Fruit fly (Drosophila melanogaster) whole organism, embryonic: ENCODE data around the gene AsnRS.

Experiments
- Awh ChIP-seq: fragments of 200-800 bp; sonication (Bioruptor generic); IDR thresholded peaks from 2 replicates; pipeline ENCODE4, ENCODE4 v1.3.6; 2022; ENCODE audit warnings: missing biosample characterization, missing genetic modification characterization
- CG10147 ChIP-seq: fragments of 200-800 bp; sonication (Bioruptor generic); optimal IDR thresholded peaks from 2 replicates; lab custom pipeline; 2019; ENCODE audit warnings: missing biosample characterization, mild to moderate bottlenecking, missing genetic modification characterization, moderate library complexity
- CG10209 ChIP-seq: fragments of 200-800 bp; sonication (Bioruptor generic); optimal IDR thresholded peaks from 3 replicates; lab custom pipeline; 2017; ENCODE audit warnings: missing biosample characterization, mild to moderate bottlenecking, missing genetic modification characterization, missing genetic modification reagents
- CG11695 ChIP-seq: fragments of 200-800 bp; sonication (Bioruptor generic); IDR thresholded peaks from 3 replicates; pipeline ENCODE4 v1.3.6; 2022; ENCODE audit warnings: missing biosample characterization, missing genetic modification characterization
- CG11723 ChIP-seq: fragments of 200-800 bp; sonication (Bioruptor generic); optimal IDR thresholded peaks from 2 replicates; lab custom pipeline; 2017; ENCODE audit warnings: missing biosample characterization, mild to moderate bottlenecking, missing genetic modification characterization
- CG13287 ChIP-seq: fragments of 200-800 bp; sonication (Bioruptor generic); IDR thresholded peaks from 2 replicates; pipeline ENCODE4 v1.3.6; 2022; ENCODE audit warnings: missing biosample characterization, missing genetic modification characterization; ENCODE audit not compliant: partially characterized antibody
- CG13424 ChIP-seq: fragments of 200-800 bp; sonication (Bioruptor generic); optimal IDR thresholded peaks from 2 replicates; lab custom pipeline; 2019; ENCODE audit warnings: missing biosample characterization, mild to moderate bottlenecking, missing genetic modification characterization, moderate library complexity
- CG14860 ChIP-seq: fragments of 200-800 bp; sonication (Bioruptor generic); IDR thresholded peaks from 3 replicates; pipeline ENCODE4 v1.3.6; 2022; ENCODE audit warnings: missing biosample characterization, missing genetic modification characterization; ENCODE audit not compliant: partially characterized antibody
- CG15073 ChIP-seq: fragments of 200-800 bp; sonication (Bioruptor generic); optimal IDR thresholded peaks from 2 replicates; lab custom pipeline; 2016; ENCODE audit warnings: missing biosample characterization, missing genetic modification characterization
- CG1529 ChIP-seq: fragments of 200-800 bp; sonication (Bioruptor generic); optimal IDR thresholded peaks from 3 replicates; lab custom pipeline; 2018; ENCODE audit warnings: missing biosample characterization, missing genetic modification characterization
- CG16813 ChIP-seq: fragments of 200-800 bp; sonication (Bioruptor generic); IDR thresholded peaks from 3 replicates; pipeline ENCODE4 v1.3.6; 2022; ENCODE audit warnings: missing biosample characterization, missing genetic modification characterization; ENCODE audit not compliant: partially characterized antibody
- CG17385 ChIP-seq: fragments of 200-800 bp; sonication (Bioruptor generic); optimal IDR thresholded peaks from 3 replicates; lab custom pipeline; 2018; ENCODE audit warnings: missing biosample characterization, mild to moderate bottlenecking, missing genetic modification characterization
- CG1792 ChIP-seq: fragments of 200-800 bp; sonication (Bioruptor generic); optimal IDR thresholded peaks from 2 replicates; lab custom pipeline; 2016; ENCODE audit warnings: missing biosample characterization, missing genetic modification characterization
- CG5180 ChIP-seq: fragments of 200-800 bp; sonication (Bioruptor generic); optimal IDR thresholded peaks from 3 replicates; lab custom pipeline; 2017; ENCODE audit warnings: missing biosample characterization, missing genetic modification characterization, mild to moderate bottlenecking, moderate library complexity, missing genetic modification reagents
- CG6854 ChIP-seq: fragments of 200-800 bp; sonication (Bioruptor generic); optimal IDR thresholded peaks from 3 replicates; lab custom pipeline; 2017; ENCODE audit warnings: missing biosample characterization, mild to moderate bottlenecking, missing genetic modification characterization
- CG7745 ChIP-seq: fragments of 200-800 bp; sonication (Bioruptor generic); optimal IDR thresholded peaks from 2 replicates; lab custom pipeline; 2018; ENCODE audit warnings: missing biosample characterization, mild to moderate bottlenecking, missing genetic modification characterization, moderate library complexity
- CHES-1-like ChIP-seq: fragments of 200-800 bp; sonication (Bioruptor generic); optimal IDR thresholded peaks from 2 replicates; lab custom pipeline; 2016; ENCODE audit warnings: missing biosample characterization, missing genetic modification characterization
- Dip2 ChIP-seq: fragments of 200-800 bp; sonication (Bioruptor generic); IDR thresholded peaks from 2 replicates; pipeline ENCODE4 v1.3.6; 2022; ENCODE audit warnings: missing biosample characterization, missing genetic modification characterization
- Fer1 ChIP-seq: fragments of 200-800 bp; sonication (Bioruptor generic); optimal IDR thresholded peaks from 2 replicates; lab custom pipeline; 2017; ENCODE audit warnings: missing biosample characterization, mild to moderate bottlenecking, missing genetic modification characterization
- HLH4C ChIP-seq: fragments of 200-800 bp; sonication (Bioruptor generic); IDR thresholded peaks from 3 replicates; pipeline ENCODE4 v1.3.6; 2022; ENCODE audit warnings: missing biosample characterization, missing genetic modification characterization; ENCODE audit not compliant: partially characterized antibody
- Mrtf ChIP-seq: fragments of 200-800 bp; sonication (Bioruptor generic); IDR thresholded peaks from 3 replicates; pipeline ENCODE4 v1.3.6; 2022; ENCODE audit warnings: missing biosample characterization, missing genetic modification characterization
- NC2α ChIP-seq: fragments of 200-800 bp; sonication (Bioruptor generic); optimal IDR thresholded peaks from 2 replicates; lab custom pipeline; 2016; ENCODE audit warnings: missing biosample characterization, missing genetic modification characterization
- NK7.1 ChIP-seq: fragments of 200-800 bp; sonication (Bioruptor generic); optimal IDR thresholded peaks from 3 replicates; lab custom pipeline; 2016; ENCODE audit warnings: missing biosample characterization, missing genetic modification characterization
- Nf-YB ChIP-seq: fragments of 200-800 bp; sonication (Bioruptor generic); optimal IDR thresholded peaks from 3 replicates; lab custom pipeline; 2019; ENCODE audit warnings: missing biosample characterization, mild to moderate bottlenecking, missing genetic modification characterization, moderate library complexity
- ato ChIP-seq: fragments of 200-800 bp; sonication (Bioruptor generic); IDR thresholded peaks from 2 replicates; pipeline ENCODE4 v1.3.6; 2022; ENCODE audit warnings: missing biosample characterization, missing genetic modification characterization; ENCODE audit not compliant: partially characterized antibody
- az2 ChIP-seq: fragments of 200-800 bp; sonication (Bioruptor generic); optimal IDR thresholded peaks from 3 replicates; lab custom pipeline; 2016; ENCODE audit warnings: missing biosample characterization, missing genetic modification characterization
- bab2 ChIP-seq: fragments of 200-800 bp; sonication (Bioruptor generic); optimal IDR thresholded peaks from 2 replicates; lab custom pipeline; 2016; ENCODE audit warnings: missing biosample characterization, missing genetic modification characterization
- da ChIP-seq: fragments of 200-800 bp; sonication (Bioruptor generic); optimal IDR thresholded peaks from 2 replicates; lab custom pipeline; 2016; ENCODE audit warnings: missing biosample characterization, missing genetic modification characterization
- danr ChIP-seq: fragments of 200-800 bp; sonication (Bioruptor generic); IDR thresholded peaks from 2 replicates; pipeline ENCODE4 v1.3.6; 2022; ENCODE audit warnings: missing biosample characterization, missing genetic modification characterization
- eve ChIP-seq, 2 experiments: fragments of >200 bp; optimal IDR thresholded peaks; 2 replicates each; lab custom pipeline; 2017; ENCODE audit warnings: missing biosample characterization in 2 of 2, missing genetic modification characterization in 2 of 2
- fd3F ChIP-seq: fragments of 200-800 bp; sonication (Bioruptor generic); optimal IDR thresholded peaks from 2 replicates; lab custom pipeline; 2018; ENCODE audit warnings: missing biosample characterization, mild to moderate bottlenecking, missing genetic modification characterization, moderate library complexity
- ftz-f1 ChIP-seq: fragments of 200-800 bp; sonication (Bioruptor generic); optimal IDR thresholded peaks from 2 replicates; lab custom pipeline; 2016; ENCODE audit warnings: missing biosample characterization, missing genetic modification characterization
- gcm ChIP-seq: fragments of 200-800 bp; sonication (Bioruptor generic); optimal IDR thresholded peaks from 2 replicates; lab custom pipeline; 2019; ENCODE audit warnings: missing biosample characterization, mild to moderate bottlenecking, missing genetic modification characterization, moderate library complexity
- gcm2 ChIP-seq: fragments of 200-800 bp; sonication (Bioruptor generic); optimal IDR thresholded peaks from 2 replicates; lab custom pipeline; 2016; ENCODE audit warnings: missing biosample characterization, missing genetic modification characterization
- gfzf ChIP-seq: fragments of 200-800 bp; sonication (Bioruptor generic); optimal IDR thresholded peaks from 2 replicates; lab custom pipeline; 2016; ENCODE audit warnings: missing biosample characterization, mild to moderate bottlenecking, missing genetic modification characterization, moderate library complexity
- gro ChIP-seq: fragments of 200-800 bp; sonication (Bioruptor generic); optimal IDR thresholded peaks from 2 replicates; lab custom pipeline; 2016; ENCODE audit warnings: missing biosample characterization, missing genetic modification characterization
- gsb-n ChIP-seq: fragments of 200-800 bp; sonication (Bioruptor generic); optimal IDR thresholded peaks from 3 replicates; lab custom pipeline; 2018; ENCODE audit warnings: missing biosample characterization, mild to moderate bottlenecking, missing genetic modification characterization
- insv ChIP-seq, 2 experiments: fragments of 200-800 bp; sonication (Bioruptor generic); optimal IDR thresholded peaks; 3 replicates each; lab custom pipeline; 2016 to 2018; ENCODE audit warnings: missing biosample characterization in 2 of 2, missing genetic modification characterization in 2 of 2
- kni ChIP-seq: fragments of 200-800 bp; sonication (Bioruptor generic); optimal IDR thresholded peaks from 3 replicates; lab custom pipeline; 2017; ENCODE audit warnings: mild to moderate bottlenecking, missing biosample characterization, missing genetic modification reagents, missing genetic modification characterization
- lbe ChIP-seq: fragments of 200-800 bp; sonication (Bioruptor generic); optimal IDR thresholded peaks from 2 replicates; lab custom pipeline; 2016; ENCODE audit warnings: missing biosample characterization, mild to moderate bottlenecking, missing genetic modification characterization
- lilli ChIP-seq: fragments of 200-800 bp; sonication (Bioruptor generic); optimal IDR thresholded peaks from 3 replicates; lab custom pipeline; 2016; ENCODE audit warnings: missing biosample characterization, missing genetic modification characterization
- luna ChIP-seq: fragments of 200-800 bp; sonication (Bioruptor generic); optimal IDR thresholded peaks from 2 replicates; lab custom pipeline; 2016; ENCODE audit warnings: missing biosample characterization, missing genetic modification characterization
- p53 ChIP-seq: fragments of 200-800 bp; sonication (Bioruptor generic); optimal IDR thresholded peaks from 2 replicates; lab custom pipeline; 2016; ENCODE audit warnings: missing biosample characterization, missing genetic modification characterization
- peb ChIP-seq: fragments of 200-800 bp; sonication (Bioruptor generic); IDR thresholded peaks from 2 replicates; pipeline ENCODE4 v1.3.6; 2022; ENCODE audit warnings: missing biosample characterization, missing genetic modification characterization
- phol ChIP-seq: fragments of 200-800 bp; sonication (Bioruptor generic); optimal IDR thresholded peaks from 3 replicates; lab custom pipeline; 2018; ENCODE audit warnings: missing biosample characterization, mild to moderate bottlenecking, missing genetic modification characterization, moderate library complexity
- row ChIP-seq: fragments of 200-800 bp; sonication (Bioruptor generic); IDR thresholded peaks from 3 replicates; pipeline ENCODE4 v1.3.6; 2022; ENCODE audit warnings: missing biosample characterization, missing genetic modification characterization
- slp2 ChIP-seq: fragments of 200-800 bp; sonication (Bioruptor generic); optimal IDR thresholded peaks from 2 replicates; lab custom pipeline; 2016; ENCODE audit warnings: missing biosample characterization, missing genetic modification characterization
- sob ChIP-seq: fragments of 200-800 bp; sonication (Bioruptor generic); IDR thresholded peaks from 2 replicates; pipeline ENCODE4 v1.3.6; 2022; ENCODE audit warnings: missing biosample characterization, missing genetic modification characterization
- stc ChIP-seq: fragments of 200-800 bp; sonication (Bioruptor generic); IDR thresholded peaks from 2 replicates; pipeline ENCODE4 v1.3.6; 2022; ENCODE audit warnings: missing biosample characterization, missing genetic modification characterization
- stwl ChIP-seq: fragments of 200-800 bp; sonication (Bioruptor generic); optimal IDR thresholded peaks from 3 replicates; lab custom pipeline; 2018; ENCODE audit warnings: missing biosample characterization, mild to moderate bottlenecking, missing genetic modification characterization, moderate library complexity
- trem ChIP-seq: fragments of 200-800 bp; optimal IDR thresholded peaks from 3 replicates; lab custom pipeline; 2019; ENCODE audit warnings: missing biosample characterization, mild to moderate bottlenecking, missing genetic modification characterization, moderate library complexity

Gene AsnRS

dm6 chr2L:19120984-19121383 is 10.8 kb downstream of the AsnRS start (continued):
- TF ChIP-seq az2 (GFP tag; lab: Kevin White, UChicago) (peak; percentile 1), Nf-YB (no peak), slp2 (GFP tag; lab: Kevin White, UChicago) (peak; percentile 46), CG10147 (GFP tag; lab: Kevin White, UChicago) (peak; percentile 35), lbe (GFP tag; lab: Kevin White, UChicago) (no peak), kni (GFP tag; lab: Kevin White, UChicago) (no peak), phol (peak; percentile 60), CG13287 (GFP tag; lab: Robert Waterston, UW) (no peak), CG16813 (no peak), CG11723 (GFP tag; lab: Kevin White, UChicago) (peak; percentile 5), ato (no peak), trem (tag; lab: Kevin White, UChicago) (no peak), Fer1 (GFP tag; lab: Kevin White, UChicago) (peak; percentile 47), CG5180 (GFP tag; lab: Kevin White, UChicago) (no peak), CG1529 (GFP tag; lab: Kevin White, UChicago) (no peak), lilli (GFP tag; lab: Kevin White, UChicago) (peak; percentile 54), CG17385 (GFP tag; lab: Kevin White, UChicago) (no peak), fd3F (no peak), eve (GFP tag; optimal IDR thresholded peaks at IDR 0.05; lab: Kevin White, UChicago) (no peak), peb (no peak), CG7745 (tag; lab: Kevin White, UChicago) (no peak), gfzf (GFP tag; lab: Kevin White, UChicago) (no peak), NC2α (GFP tag; lab: Kevin White, UChicago) (no peak), Mrtf (GFP tag; lab: Robert Waterston, UW) (0 out of 3 replicates have a peak, but pooled peaks have one; percentile 12), HLH4C (GFP tag; lab: Robert Waterston, UW) (no peak), gcm (GFP tag; lab: Kevin White, UChicago) (no peak), stc (no peak), CG6854 (GFP tag; lab: Kevin White, UChicago) (peak; percentile 29), CG14860 (GFP tag; lab: Robert Waterston, UW) (no peak), gsb-n (tag; lab: Kevin White, UChicago) (no peak), stwl (tag; lab: Kevin White, UChicago) (no peak), row (GFP tag; lab: Robert Waterston, UW) (peak; percentile 33; the same call in 1 of the 3 replicates), da (GFP tag; lab: Kevin White, UChicago) (no peak), CHES-1-like (GFP tag; lab: Kevin White, UChicago) (no peak), ftz-f1 (GFP tag; lab: Kevin White, UChicago) (no peak), CG15073 (GFP tag; lab: Kevin White, UChicago) (no peak), CG1792 (GFP tag; lab: Kevin White, UChicago) (peak; percentile 7), bab2 (GFP tag; lab: Kevin White, UChicago) (no peak), CG10209 (no peak), gcm2 (GFP tag; lab: Kevin White, UChicago) (no peak), p53 (GFP tag; lab: Kevin White, UChicago) (no peak), danr (GFP tag; lab: Robert Waterston, UW) (no peak), CG11695 (GFP tag; lab: Robert Waterston, UW) (0 out of 3 replicates have a peak, but pooled peaks have one; percentile 8), insv (GFP tag; optimal IDR thresholded peaks at IDR 0.05; lab: Kevin White, UChicago) (no peak), sob (0 out of 2 replicates have a peak, but pooled peaks have one; percentile 46), gro (GFP tag; lab: Kevin White, UChicago) (peak; percentile 15), Dip2 (GFP tag; lab: Robert Waterston, UW) (no peak), CG13424 (tag; lab: Kevin White, UChicago) (no peak), Awh (GFP tag; lab: Robert Waterston, UW) (no peak), NK7.1 (GFP tag; lab: Kevin White, UChicago) (no peak), luna (GFP tag; lab: Kevin White, UChicago) (no peak)
